Worm (Caenorhabditis elegans) whole organism, L4 larva: ENCODE data around the gene dao-2.

ENCODE experiments used
- F10B5.3 ChIP-seq: sonication (generic microtip); optimal IDR thresholded peaks from 2 replicates; lab custom pipeline; 2016; ENCODE audit warnings: mild to moderate bottlenecking, missing genetic modification characterization, missing compliant biosample characterization
- F37D6.2 ChIP-seq: sonication (generic microtip); optimal IDR thresholded peaks from 2 replicates; lab custom pipeline; 2016; ENCODE audit warnings: mild to moderate bottlenecking, missing genetic modification characterization, missing compliant biosample characterization
- F49E8.2 ChIP-seq: sonication (generic microtip); optimal IDR thresholded peaks from 2 replicates; lab custom pipeline; 2016; ENCODE audit warnings: missing compliant biosample characterization, mild to moderate bottlenecking, missing genetic modification characterization, borderline replicate concordance
- T26A8.4 ChIP-seq: fragments of 200-800 bp; sonication (Bioruptor generic); IDR thresholded peaks from 2 replicates; pipeline ENCODE4 v1.3.6; 2022; ENCODE audit warnings: missing genetic modification characterization, missing compliant biosample characterization
- Y105C5A.15 ChIP-seq: fragments of 200-800 bp; sonication (Bioruptor generic); IDR thresholded peaks from 2 replicates; pipeline ENCODE4 v1.3.6; 2022; ENCODE audit warnings: missing genetic modification characterization, missing compliant biosample characterization
- ZK337.2 ChIP-seq: fragments of 200-800 bp; sonication (Bioruptor generic); IDR thresholded peaks from 2 replicates; pipeline ENCODE4 v1.3.6; 2022; ENCODE audit warnings: missing genetic modification reagents, missing genetic modification characterization, missing compliant biosample characterization
- aha-1 ChIP-seq: fragments of 150-350 bp; peaks from one replicate; lab custom pipeline; 2014; ENCODE audit warnings: missing biosample characterization, missing genetic modification characterization
- aly-2 ChIP-seq: sonication (generic microtip); optimal IDR thresholded peaks from 2 replicates; lab custom pipeline; 2018; ENCODE audit warnings: missing biosample characterization, missing genetic modification characterization
- arid-1 ChIP-seq: fragments of 200-800 bp; sonication (Bioruptor generic); conservative IDR thresholded peaks from 2 replicates; pipeline ENCODE4 v1.3.6; 2022; ENCODE audit warnings: missing genetic modification reagents, missing genetic modification characterization, missing compliant biosample characterization
- attf-4 ChIP-seq: sonication (generic microtip); optimal IDR thresholded peaks from 3 replicates; lab custom pipeline; 2017; ENCODE audit warnings: missing biosample characterization, missing genetic modification characterization
- dmd-8 ChIP-seq: fragments of 200-800 bp; sonication (Bioruptor generic); IDR thresholded peaks from 2 replicates; pipeline ENCODE4 v1.3.6; 2022; ENCODE audit warnings: missing genetic modification characterization, missing compliant biosample characterization
- dmd-9 ChIP-seq: fragments of 200-800 bp; sonication (Bioruptor generic); IDR thresholded peaks from 2 replicates; pipeline ENCODE4 v1.3.6; 2022; ENCODE audit warnings: missing genetic modification reagents, missing genetic modification characterization, missing compliant biosample characterization
- duxl-1 ChIP-seq: sonication (generic microtip); optimal IDR thresholded peaks from 2 replicates; lab custom pipeline; 2016; ENCODE audit warnings: mild to moderate bottlenecking, missing genetic modification characterization, moderate library complexity, missing compliant biosample characterization; ENCODE audit not compliant: poor library complexity
- egl-43 ChIP-seq: fragments of 200-800 bp; sonication (Bioruptor generic); IDR thresholded peaks from 2 replicates; pipeline ENCODE4 v1.3.6; 2022; ENCODE audit warnings: missing genetic modification reagents, missing genetic modification characterization, missing compliant biosample characterization
- hmg-1.1 ChIP-seq: fragments of 200-800 bp; sonication (Bioruptor generic); IDR thresholded peaks from 2 replicates; pipeline ENCODE4 v1.3.6; 2022; ENCODE audit warnings: missing genetic modification reagents, missing genetic modification characterization, missing compliant biosample characterization
- jun-1 ChIP-seq: fragments of 150-350 bp; optimal IDR thresholded peaks from 2 replicates; lab custom pipeline; 2014; ENCODE audit warnings: missing biosample characterization, missing genetic modification reagents, missing genetic modification characterization
- lim-7 ChIP-seq: fragments of 200-800 bp; sonication (Bioruptor generic); IDR thresholded peaks from 2 replicates; pipeline ENCODE4 v1.3.6; 2022; ENCODE audit warnings: missing genetic modification characterization, missing compliant biosample characterization
- lin-29 ChIP-seq: fragments of 200-800 bp; sonication (Bioruptor generic); IDR thresholded peaks from 2 replicates; pipeline ENCODE4 v1.3.6; 2022; ENCODE audit warnings: missing genetic modification reagents, missing genetic modification characterization, missing compliant biosample characterization
- lin-39 ChIP-seq: fragments of 150-350 bp; optimal IDR thresholded peaks from 2 replicates; lab custom pipeline; 2014; ENCODE audit warnings: missing biosample characterization, missing genetic modification reagents, missing genetic modification characterization
- lsy-2 ChIP-seq, 2 experiments: fragments of 150-350 bp in 1 of 2; sonication (generic microtip) in 1 of 2; optimal IDR thresholded peaks; 2 replicates each; lab custom pipeline; 2014 to 2017; ENCODE audit warnings: missing biosample characterization in 2 of 2, missing genetic modification characterization in 2 of 2
- mxl-3 ChIP-seq: fragments of 200-800 bp; sonication (Bioruptor generic); optimal IDR thresholded peaks from 2 replicates; lab custom pipeline; 2018; ENCODE audit warnings: mild to moderate bottlenecking, missing genetic modification characterization, missing compliant biosample characterization
- nhr-11 ChIP-seq: fragments of 150-350 bp; optimal IDR thresholded peaks from 2 replicates; lab custom pipeline; 2014; ENCODE audit warnings: missing biosample characterization, missing genetic modification characterization
- nhr-237 ChIP-seq: sonication (generic microtip); optimal IDR thresholded peaks from 2 replicates; lab custom pipeline; 2017; ENCODE audit warnings: missing biosample characterization, missing genetic modification characterization
- nhr-28 ChIP-seq: fragments of 150-350 bp; optimal IDR thresholded peaks from 2 replicates; lab custom pipeline; 2014; ENCODE audit warnings: missing biosample characterization, missing genetic modification characterization
- nhr-6 ChIP-seq: fragments of 150-350 bp; optimal IDR thresholded peaks from 2 replicates; lab custom pipeline; 2014; ENCODE audit warnings: missing biosample characterization, missing genetic modification characterization
- nhr-76 ChIP-seq: fragments of 150-350 bp; optimal IDR thresholded peaks from 2 replicates; lab custom pipeline; 2014; ENCODE audit warnings: missing biosample characterization, missing genetic modification characterization
- pha-4 ChIP-seq, 2 experiments: fragments of 150-350 bp in 1 of 2; fragments of 200-800 bp in 1 of 2; sonication (Bioruptor generic) in 1 of 2; IDR thresholded peaks in 1 of 2; optimal IDR thresholded peaks in 1 of 2; 2 replicates each; pipeline versions ENCODE4 v1.3.6 to Lab custom; 2014 to 2022; ENCODE audit warnings: missing genetic modification characterization in 2 of 2, missing genetic modification reagents in 2 of 2, missing biosample characterization in 1 of 2, missing compliant biosample characterization in 1 of 2
- rbr-2 ChIP-seq: sonication (generic microtip); optimal IDR thresholded peaks from 2 replicates; lab custom pipeline; 2016; ENCODE audit warnings: missing genotype, missing genetic modification characterization, missing compliant biosample characterization
- set-16 ChIP-seq: fragments of 200-800 bp; sonication (Bioruptor generic); IDR thresholded peaks from 2 replicates; pipeline ENCODE4 v1.3.6; 2022; ENCODE audit warnings: missing genetic modification reagents, missing genetic modification characterization, missing compliant biosample characterization
- snpc-1.2 ChIP-seq: fragments of 200-800 bp; sonication (Bioruptor generic); IDR thresholded peaks from 2 replicates; pipeline ENCODE4 v1.3.6; 2022; ENCODE audit warnings: missing genetic modification reagents, missing genetic modification characterization, missing compliant biosample characterization
- snpc-4 ChIP-seq: fragments of 150-350 bp; optimal IDR thresholded peaks from 2 replicates; lab custom pipeline; 2014; ENCODE audit warnings: missing biosample characterization, missing genetic modification characterization
- unc-130 ChIP-seq: sonication (generic microtip); optimal IDR thresholded peaks from 2 replicates; lab custom pipeline; 2016; ENCODE audit warnings: missing genetic modification reagents, missing genetic modification characterization, missing compliant biosample characterization
- unc-62 ChIP-seq, 3 experiments: fragments of 150-350 bp in 1 of 3; sonication (generic microtip); optimal IDR thresholded peaks in 2 of 3; peaks in 1 of 3; 1 replicate in 1 of 3; 2 replicates in 2 of 3; lab custom pipeline; 2014 to 2017; ENCODE audit warnings: missing biosample characterization in 3 of 3, missing genetic modification characterization in 3 of 3, missing genetic modification reagents in 3 of 3, missing genotype in 1 of 3
- zip-2 ChIP-seq: fragments of 150-350 bp; optimal IDR thresholded peaks from 2 replicates; lab custom pipeline; 2014; ENCODE audit warnings: missing biosample characterization, missing genetic modification characterization

The dao-2 gene

ce11 chrII:4565205-4565604, 2.5 kb downstream of the dao-2 start (continued):
- no peak for TF ChIP-seq jun-1 (tag; lab: Kevin White, UChicago)
- TF ChIP-seq duxl-1 = no peak
- TF ChIP-seq snpc-1.2 = 0 out of 2 replicates have a peak, but pooled peaks have one; percentile 9
- no peak for TF ChIP-seq unc-130 (GFP tag; lab: Kevin White, UChicago)
- TF ChIP-seq snpc-4 (tag; lab: Kevin White, UChicago) = no peak
- TF ChIP-seq nhr-237 (tag; lab: Kevin White, UChicago) = no peak
- TF ChIP-seq dmd-8 (GFP tag; lab: Robert Waterston, UW) = peak; percentile 80
- TF ChIP-seq egl-43 = peak; percentile 58; the same call in 1 of the 2 replicates
- TF ChIP-seq T26A8.4 (GFP tag; lab: Robert Waterston, UW) = no peak

- TF ChIP-seq F37D6.2 (tag; lab: Kevin White, UChicago) (no peak), arid-1 (GFP tag; lab: Robert Waterston, UW) (no peak), lim-7 (no peak), F10B5.3 (tag; lab: Kevin White, UChicago) (no peak), mxl-3 (GFP tag; lab: Kevin White, UChicago) (no peak), lsy-2 (tag; optimal IDR thresholded peaks at IDR 0.05; lab: Kevin White, UChicago) (peak in 1 of 2 experiments; percentile 27), nhr-28 (tag; lab: Kevin White, UChicago) (no peak)
Measured at ce11 chrII:4566237-4566636, 3.5 kb downstream of the dao-2 start.

DNA sequence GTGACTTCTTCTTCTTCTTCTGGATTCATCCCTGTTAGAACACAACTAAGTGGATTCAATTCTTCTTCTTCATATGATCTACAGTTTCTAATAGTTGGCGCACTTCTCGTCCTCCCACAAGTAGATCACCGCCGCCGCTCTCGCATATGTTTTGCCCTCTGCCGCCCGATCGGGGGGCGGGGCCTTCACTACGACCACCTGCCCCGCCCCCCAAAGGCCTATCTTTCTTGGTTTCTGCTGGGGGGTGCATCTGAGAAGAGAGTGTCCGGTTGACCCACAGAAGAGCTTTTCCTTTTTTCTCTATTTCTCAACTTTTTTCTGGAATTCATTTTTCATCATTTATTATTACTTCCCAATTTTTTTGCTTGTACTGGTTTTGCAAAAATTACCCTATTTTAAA, 8.4 kb downstream of the dao-2 start:
- 0 out of 2 replicates have a peak, but pooled peaks have one; percentile 46 for TF ChIP-seq egl-43
- TF ChIP-seq set-16 (GFP tag; lab: Robert Waterston, UW) = peak; percentile 87
- TF ChIP-seq snpc-1.2 = no peak

ce11 chrII:4571868-4572267, 9.1 kb downstream of the dao-2 start, which contains the start of gene vab-1:
Gene vab-1 (plus strand): TSS chrII:4572000.
- TF ChIP-seq T26A8.4 (GFP tag; lab: Robert Waterston, UW) (no peak), unc-62 (GFP tag; optimal IDR thresholded peaks at IDR 0.05 in 1 of 2; lab: Kevin White, UChicago) (peak in 1 of 2 experiments; percentile 50), unc-62 (tag; optimal IDR thresholded peaks at IDR 0.05; lab: Kevin White, UChicago) (no peak)

DNA sequence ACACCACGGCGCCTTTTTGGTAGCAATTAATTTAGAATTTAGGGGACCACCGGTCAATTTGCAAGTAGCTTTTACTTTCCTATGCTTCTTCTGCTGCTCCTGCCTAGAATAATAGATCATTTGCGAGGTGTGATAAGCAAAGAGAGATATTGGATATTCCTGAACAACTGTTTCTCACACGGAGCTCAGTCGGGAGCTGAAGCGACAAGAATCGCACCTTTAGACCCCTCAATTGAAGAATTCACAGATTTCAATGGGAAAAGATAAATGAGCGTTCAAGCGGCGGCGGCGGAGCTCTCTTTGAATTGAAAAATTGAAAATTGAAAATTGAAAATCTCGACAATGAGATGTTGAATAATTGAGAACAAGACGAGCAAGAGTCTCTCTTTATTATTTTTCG, 9.8 kb downstream of the dao-2 start:
- TF ChIP-seq zip-2 (tag; lab: Kevin White, UChicago) (no peak), ZK337.2 (no peak), F49E8.2 (no peak), lin-29 (GFP tag; lab: Robert Waterston, UW) (no peak), nhr-237 (tag; lab: Kevin White, UChicago) (no peak), dmd-9 (GFP tag; lab: Robert Waterston, UW) (no peak), lin-39 (tag; lab: Kevin White, UChicago) (no peak), rbr-2 (tag; lab: Kevin White, UChicago) (no peak), nhr-76 (tag; lab: Kevin White, UChicago) (no peak), nhr-28 (tag; lab: Kevin White, UChicago) (no peak), aha-1 (no peak), pha-4 (GFP tag; IDR thresholded peaks at IDR 0.05; lab: Robert Waterston, UW) (no peak), pha-4 (tag; optimal IDR thresholded peaks at IDR 0.05; lab: Kevin White, UChicago) (no peak), Y105C5A.15 (GFP tag; lab: Robert Waterston, UW) (no peak), nhr-11 (tag; lab: Kevin White, UChicago) (no peak), nhr-6 (tag; lab: Kevin White, UChicago) (no peak), egl-43 (no peak), aly-2 (tag; lab: Kevin White, UChicago) (no peak), mxl-3 (GFP tag; lab: Kevin White, UChicago) (no peak), attf-4 (no peak), hmg-1.1 (no peak)
